Fruit fly (Drosophila melanogaster) whole organism, adult: ENCODE data around the gene Naprt.

Source experiments
- CG1620 ChIP-seq: fragments of 200-800 bp; sonication (Bioruptor generic); optimal IDR thresholded peaks from 2 replicates; lab custom pipeline; 2016; ENCODE audit warnings: missing biosample characterization, missing genetic modification characterization
- bab1 ChIP-seq: fragments of 200-800 bp; sonication (Bioruptor generic); optimal IDR thresholded peaks from 3 replicates; lab custom pipeline; 2019; ENCODE audit warnings: missing biosample characterization, mild to moderate bottlenecking, missing genetic modification characterization, moderate library complexity

- TF ChIP-seq CG1620 (GFP tag; lab: Kevin White, UChicago) = no peak
- no peak for TF ChIP-seq bab1 (GFP tag; lab: Kevin White, UChicago)
Measured at dm6 chr2L:4187631-4188173, 10.2 kb downstream of the Naprt start, which contains the start of the genes Tbcc and lectin-24Db.
